Worm (Caenorhabditis elegans) whole organism, L2 larva: Measurements from ENCODE around the gene srh-207.

Experiments
- R02D3.7 ChIP-seq: fragments of 150-350 bp; optimal IDR thresholded peaks from 2 replicates; lab custom pipeline; 2014; ENCODE audit warnings: missing biosample characterization, missing genetic modification characterization
- aly-2 ChIP-seq: fragments of 150-350 bp; optimal IDR thresholded peaks from 2 replicates; lab custom pipeline; 2014; ENCODE audit warnings: missing biosample characterization, missing genetic modification characterization
- blmp-1 ChIP-seq: sonication (generic microtip); optimal IDR thresholded peaks from 2 replicates; lab custom pipeline; 2017; ENCODE audit warnings: missing genetic modification characterization, mild to moderate bottlenecking, missing compliant biosample characterization, antibody characterized with exemption, moderate library complexity; ENCODE audit not compliant: insufficient read depth
- egl-27 ChIP-seq: sonication (generic microtip); optimal IDR thresholded peaks from 3 replicates; lab custom pipeline; 2017; ENCODE audit warnings: missing biosample characterization, missing genetic modification reagents, missing genetic modification characterization
- lin-11 ChIP-seq: fragments of 150-350 bp; sonication (generic microtip); optimal IDR thresholded peaks from 2 replicates; lab custom pipeline; 2014; ENCODE audit warnings: missing biosample characterization, missing genetic modification characterization, inconsistent platforms, mixed read lengths
- lin-13 ChIP-seq: fragments of 150-350 bp; optimal IDR thresholded peaks from 2 replicates; lab custom pipeline; 2014; ENCODE audit warnings: missing biosample characterization, missing genetic modification reagents, missing genetic modification characterization
- nhr-12 ChIP-seq: fragments of 150-350 bp; optimal IDR thresholded peaks from 2 replicates; lab custom pipeline; 2014; ENCODE audit warnings: missing biosample characterization, missing genetic modification characterization
- nhr-129 ChIP-seq: fragments of 150-350 bp; optimal IDR thresholded peaks from 2 replicates; lab custom pipeline; 2014; ENCODE audit warnings: missing biosample characterization, missing genetic modification characterization
- skn-1 ChIP-seq: sonication (generic microtip); optimal IDR thresholded peaks from 2 replicates; lab custom pipeline; 2017; ENCODE audit warnings: missing biosample characterization, missing genetic modification characterization
- snpc-4 ChIP-seq: fragments of 150-350 bp; optimal IDR thresholded peaks from 2 replicates; lab custom pipeline; 2014; ENCODE audit warnings: missing biosample characterization, missing genetic modification characterization
- unc-39 ChIP-seq: fragments of 150-350 bp; optimal IDR thresholded peaks from 2 replicates; lab custom pipeline; 2014; ENCODE audit warnings: missing biosample characterization, missing genetic modification characterization
- unc-62 ChIP-seq: fragments of 150-350 bp; optimal IDR thresholded peaks from 2 replicates; lab custom pipeline; 2014; ENCODE audit warnings: missing biosample characterization, missing genetic modification reagents, missing genetic modification characterization
- ztf-11 ChIP-seq: sonication (generic microtip); optimal IDR thresholded peaks from 2 replicates; lab custom pipeline; 2017; ENCODE audit warnings: missing biosample characterization, missing genetic modification characterization

- TF ChIP-seq unc-62 (GFP tag; lab: Kevin White, UChicago): no peak
- TF ChIP-seq blmp-1 (tag; lab: Kevin White, UChicago): no peak
- TF ChIP-seq ztf-11 (tag; lab: Kevin White, UChicago): no peak
- no peak for TF ChIP-seq nhr-129 (tag; lab: Kevin White, UChicago)
- TF ChIP-seq snpc-4 (tag; lab: Kevin White, UChicago): no peak
- no peak for TF ChIP-seq lin-11 (tag; lab: Kevin White, UChicago)
- no peak for TF ChIP-seq nhr-12 (tag; lab: Kevin White, UChicago)
- no peak for TF ChIP-seq egl-27 (tag; lab: Kevin White, UChicago)
- TF ChIP-seq aly-2: no peak
- TF ChIP-seq lin-13: no peak
- TF ChIP-seq R02D3.7: no peak
- TF ChIP-seq skn-1: no peak
- no peak for TF ChIP-seq unc-39 (tag; lab: Kevin White, UChicago)
These were observed 35.8 kb downstream of the srh-207 start, which contains the start of gene Y51A2B.2 for ce11 chrV:18374194-18374593.
